Worm (Caenorhabditis elegans): Measurements from ENCODE around the gene cld-9.

DNA sequence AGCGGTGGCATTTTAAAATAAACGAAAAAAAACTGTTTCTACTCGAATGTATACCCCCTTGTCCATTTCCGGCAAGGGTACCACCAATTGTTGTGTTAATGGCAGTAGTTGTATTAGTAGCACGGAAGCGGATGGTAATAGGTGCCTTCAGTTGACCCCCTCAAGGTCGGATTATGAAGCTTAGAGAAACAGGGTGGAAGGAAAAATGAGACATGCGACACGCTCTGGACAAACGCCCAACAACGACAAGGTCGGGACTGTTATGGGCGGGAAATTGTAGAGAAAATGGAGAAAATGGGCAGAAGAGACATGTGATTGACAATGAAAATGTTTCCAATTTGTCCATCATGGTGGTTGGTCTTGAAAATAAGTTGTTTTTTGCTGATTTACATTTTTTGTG, 47.7 kb downstream of the cld-9 start, which contains the start of gene T01D3.3:
- TF ChIP-seq zag-1 (tag; optimal IDR thresholded peaks at IDR 0.05) (no peak), nhr-11 (tag; optimal IDR thresholded peaks at IDR 0.05) (no peak), mxl-3 (GFP tag; optimal IDR thresholded peaks at IDR 0.05) (no peak), pqm-1 (tag; optimal IDR thresholded peaks at IDR 0.05) (no peak), daf-16 (GFP tag; optimal IDR thresholded peaks at IDR 0.05) (no peak), daf-16 (tag; optimal IDR thresholded peaks at IDR 0.05) (no peak), ztf-11 (tag; optimal IDR thresholded peaks at IDR 0.05) (no peak), mdl-1 (tag; optimal IDR thresholded peaks at IDR 0.05) (no peak), ztf-7 (tag; optimal IDR thresholded peaks at IDR 0.05) (no peak), nhr-6 (tag; optimal IDR thresholded peaks at IDR 0.05) (no peak), nhr-48 (tag; optimal IDR thresholded peaks at IDR 0.05) (no peak)

Data from whole organism, L4 larva.